Worm (Caenorhabditis elegans) whole organism, early embryonic: ENCODE measurements around the gene T03D3.5.

Experiments used
- B0310.2 ChIP-seq: sonication (generic microtip); optimal IDR thresholded peaks from 2 replicates; lab custom pipeline; 2016; ENCODE audit warnings: mild to moderate bottlenecking, missing genetic modification characterization, missing compliant biosample characterization
- ama-1 ChIP-seq: fragments of 150-350 bp; optimal IDR thresholded peaks from 2 replicates; lab custom pipeline; 2014
- hmbx-1 ChIP-seq: sonication (generic microtip); optimal IDR thresholded peaks from 2 replicates; lab custom pipeline; 2016; ENCODE audit warnings: mild to moderate bottlenecking, missing genetic modification characterization, missing compliant biosample characterization
- scrt-1 ChIP-seq: fragments of 200-800 bp; sonication (Bioruptor generic); IDR thresholded peaks from 2 replicates; pipeline ENCODE4 v1.3.6; 2022; ENCODE audit warnings: missing genetic modification characterization, missing compliant biosample characterization
- tbx-37 ChIP-seq: fragments of 200-800 bp; sonication (Bioruptor generic); conservative IDR thresholded peaks from 2 replicates; pipeline ENCODE4 v1.3.6; 2022; ENCODE audit warnings: missing genetic modification reagents, missing genetic modification characterization, missing compliant biosample characterization
- tra-4 ChIP-seq: sonication (generic microtip); optimal IDR thresholded peaks from 2 replicates; lab custom pipeline; 2017; ENCODE audit warnings: missing genetic modification characterization, missing compliant biosample characterization

DNA sequence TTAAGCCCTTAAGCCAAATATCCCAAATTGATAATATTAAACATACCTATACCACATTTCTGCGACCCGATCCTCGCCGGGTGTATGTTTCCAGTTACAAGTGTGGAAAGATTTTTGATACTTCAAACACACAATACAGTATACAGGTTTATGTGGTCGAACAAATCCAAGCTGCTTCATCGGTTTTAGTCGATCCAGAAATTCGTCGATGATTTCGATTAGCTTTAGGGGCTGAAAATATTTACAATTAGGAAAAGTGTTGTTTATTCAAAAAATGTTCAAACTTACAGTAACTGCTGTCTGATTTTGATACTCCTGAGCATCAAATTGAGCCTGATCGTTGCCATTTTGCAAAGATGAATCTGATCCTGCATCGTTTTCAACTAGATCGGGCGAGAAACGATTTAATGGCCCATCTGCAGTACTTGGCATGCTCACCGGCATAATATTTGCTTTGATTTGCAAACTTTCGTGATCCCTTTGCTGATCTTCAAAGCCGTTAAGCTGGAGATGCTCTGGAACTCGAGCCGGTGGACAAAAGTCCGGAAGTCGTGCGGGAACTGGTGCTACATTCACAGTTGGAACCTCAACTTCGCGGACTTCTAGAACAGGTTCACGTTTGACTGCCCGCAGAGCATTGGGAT, 49.7 kb upstream of the T03D3.5 start:
- TF ChIP-seq ama-1 (lab: Kevin White, UChicago) (no peak), hmbx-1 (tag; lab: Kevin White, UChicago) (no peak), scrt-1 (GFP tag; lab: Robert Waterston, UW) (no peak), B0310.2 (tag; lab: Kevin White, UChicago) (no peak), tbx-37 (no peak), tra-4 (tag; lab: Kevin White, UChicago) (no peak)
